Fruit fly (Drosophila melanogaster) whole organism, embryonic: ENCODE results near the gene CG10431.
A peak's percentile ranks its signal among the peaks of the same experiment; 100 is the strongest.

Source experiments
- B-H1 ChIP-seq: fragments of 200-800 bp; sonication (Bioruptor generic); IDR thresholded peaks from 3 replicates; pipeline ENCODE4 v1.3.6; 2022; ENCODE audit warnings: missing biosample characterization, missing genetic modification characterization
- C15 ChIP-seq: fragments of 200-800 bp; sonication (Bioruptor generic); IDR thresholded peaks from 3 replicates; pipeline ENCODE4 v1.3.6; 2022; ENCODE audit warnings: missing biosample characterization, missing genetic modification characterization
- CG10147 ChIP-seq: fragments of 200-800 bp; sonication (Bioruptor generic); optimal IDR thresholded peaks from 2 replicates; lab custom pipeline; 2019; ENCODE audit warnings: missing biosample characterization, mild to moderate bottlenecking, missing genetic modification characterization, moderate library complexity
- CG10979 ChIP-seq: fragments of 200-800 bp; sonication (Bioruptor generic); optimal IDR thresholded peaks from 2 replicates; lab custom pipeline; 2018; ENCODE audit warnings: missing biosample characterization, mild to moderate bottlenecking, missing genetic modification characterization, moderate library complexity
- CG11093 ChIP-seq: fragments of 200-800 bp; sonication (Bioruptor generic); IDR thresholded peaks from 3 replicates; pipeline ENCODE4 v1.3.6; 2022; ENCODE audit warnings: missing biosample characterization, missing genetic modification characterization
- CG11560 ChIP-seq: fragments of 200-800 bp; sonication (Bioruptor generic); IDR thresholded peaks from 3 replicates; pipeline ENCODE4 v1.3.6; 2022; ENCODE audit warnings: missing biosample characterization, missing genetic modification characterization
- CG11695 ChIP-seq: fragments of 200-800 bp; sonication (Bioruptor generic); IDR thresholded peaks from 3 replicates; pipeline ENCODE4 v1.3.6; 2022; ENCODE audit warnings: missing biosample characterization, missing genetic modification characterization
- CG12219 ChIP-seq: fragments of 200-800 bp; sonication (Bioruptor generic); optimal IDR thresholded peaks from 3 replicates; lab custom pipeline; 2018; ENCODE audit warnings: missing biosample characterization, mild to moderate bottlenecking, missing genetic modification characterization
- CG12391 ChIP-seq: fragments of 200-800 bp; sonication (Bioruptor generic); optimal IDR thresholded peaks from 3 replicates; lab custom pipeline; 2018; ENCODE audit warnings: missing biosample characterization, mild to moderate bottlenecking, missing genetic modification characterization, moderate library complexity
- CG13775 ChIP-seq: fragments of 200-800 bp; sonication (Bioruptor generic); optimal IDR thresholded peaks from 3 replicates; lab custom pipeline; 2017; ENCODE audit warnings: missing biosample characterization, mild to moderate bottlenecking, missing genetic modification characterization
- CG1529 ChIP-seq: fragments of 200-800 bp; sonication (Bioruptor generic); optimal IDR thresholded peaks from 3 replicates; lab custom pipeline; 2018; ENCODE audit warnings: missing biosample characterization, missing genetic modification characterization
- CG16813 ChIP-seq: fragments of 200-800 bp; sonication (Bioruptor generic); IDR thresholded peaks from 3 replicates; pipeline ENCODE4 v1.3.6; 2022; ENCODE audit warnings: missing biosample characterization, missing genetic modification characterization; ENCODE audit not compliant: partially characterized antibody
- CG17359 ChIP-seq: fragments of 200-800 bp; sonication (Bioruptor generic); optimal IDR thresholded peaks from 3 replicates; lab custom pipeline; 2018; ENCODE audit warnings: missing biosample characterization, mild to moderate bottlenecking, missing genetic modification characterization, moderate library complexity
- CG17361 ChIP-seq: fragments of 200-800 bp; sonication (Bioruptor generic); IDR thresholded peaks from 3 replicates; pipeline ENCODE4 v1.3.6; 2022; ENCODE audit warnings: missing biosample characterization, missing genetic modification characterization
- CG17912 ChIP-seq: fragments of 200-800 bp; sonication (Bioruptor generic); optimal IDR thresholded peaks from 2 replicates; lab custom pipeline; 2018; ENCODE audit warnings: missing biosample characterization, mild to moderate bottlenecking, missing genetic modification characterization
- CG32767 ChIP-seq: fragments of 200-800 bp; sonication (Bioruptor generic); IDR thresholded peaks from 2 replicates; pipeline ENCODE4 v1.3.6; 2022; ENCODE audit warnings: missing biosample characterization, missing genetic modification characterization
- CG6254 ChIP-seq: fragments of 200-800 bp; sonication (Bioruptor generic); optimal IDR thresholded peaks from 3 replicates; lab custom pipeline; 2017; ENCODE audit warnings: mild to moderate bottlenecking, missing biosample characterization, missing genetic modification reagents, missing genetic modification characterization
- CG6854 ChIP-seq: fragments of 200-800 bp; sonication (Bioruptor generic); optimal IDR thresholded peaks from 3 replicates; lab custom pipeline; 2017; ENCODE audit warnings: missing biosample characterization, mild to moderate bottlenecking, missing genetic modification characterization
- CG7271 ChIP-seq: fragments of 200-800 bp; sonication (Bioruptor generic); optimal IDR thresholded peaks from 2 replicates; lab custom pipeline; 2018; ENCODE audit warnings: missing biosample characterization, mild to moderate bottlenecking, missing genetic modification characterization, moderate library complexity
- CG8388 ChIP-seq: fragments of 200-800 bp; sonication (Bioruptor generic); optimal IDR thresholded peaks from 2 replicates; lab custom pipeline; 2019; ENCODE audit warnings: missing biosample characterization, mild to moderate bottlenecking, missing genetic modification characterization, moderate library complexity
- CHES-1-like ChIP-seq: fragments of 200-800 bp; sonication (Bioruptor generic); optimal IDR thresholded peaks from 2 replicates; lab custom pipeline; 2016; ENCODE audit warnings: missing biosample characterization, missing genetic modification characterization
- CTCF ChIP-seq: fragments of 200-800 bp; sonication (Bioruptor generic); optimal IDR thresholded peaks from 2 replicates; lab custom pipeline; 2017; ENCODE audit warnings: missing biosample characterization, mild to moderate bottlenecking, missing genetic modification characterization, moderate library complexity
- Dll ChIP-seq: fragments of 200-800 bp; sonication (Bioruptor generic); IDR thresholded peaks from 4 replicates; pipeline ENCODE4 v1.3.6; 2022; ENCODE audit warnings: missing biosample characterization, missing genetic modification characterization; ENCODE audit not compliant: partially characterized antibody
- ERR ChIP-seq: fragments of 200-800 bp; sonication (Bioruptor generic); optimal IDR thresholded peaks from 2 replicates; lab custom pipeline; 2016; ENCODE audit warnings: missing biosample characterization, missing genetic modification characterization
- Eip74EF ChIP-seq, 2 experiments: fragments of 200-800 bp in 1 of 2; fragments of >200 bp in 1 of 2; sonication (Bioruptor generic) in 1 of 2; optimal IDR thresholded peaks; 2 replicates each; lab custom pipeline; 2017 to 2019; ENCODE audit warnings: missing biosample characterization in 2 of 2, missing genetic modification characterization in 2 of 2, mild to moderate bottlenecking in 1 of 2, moderate library complexity in 1 of 2
- H2.0 ChIP-seq: fragments of 200-800 bp; sonication (Bioruptor generic); IDR thresholded peaks from 2 replicates; pipeline ENCODE4 v1.3.6; 2022; ENCODE audit warnings: missing biosample characterization, missing genetic modification characterization
- HLHmδ ChIP-seq: fragments of 200-800 bp; sonication (Bioruptor generic); optimal IDR thresholded peaks from 2 replicates; lab custom pipeline; 2018; ENCODE audit warnings: missing biosample characterization, mild to moderate bottlenecking, missing genetic modification characterization, moderate library complexity
- Lpt ChIP-seq: fragments of >200 bp; optimal IDR thresholded peaks from 2 replicates; lab custom pipeline; 2018; ENCODE audit warnings: missing biosample characterization, missing genetic modification characterization
- Nf-YB ChIP-seq: fragments of 200-800 bp; sonication (Bioruptor generic); optimal IDR thresholded peaks from 3 replicates; lab custom pipeline; 2019; ENCODE audit warnings: missing biosample characterization, mild to moderate bottlenecking, missing genetic modification characterization, moderate library complexity
- Nf-YC ChIP-seq: fragments of 200-800 bp; optimal IDR thresholded peaks from 3 replicates; lab custom pipeline; 2019; ENCODE audit warnings: missing biosample characterization, mild to moderate bottlenecking, missing genetic modification characterization, moderate library complexity
- PHDP ChIP-seq: fragments of 200-800 bp; sonication (Bioruptor generic); optimal IDR thresholded peaks from 3 replicates; lab custom pipeline; 2018; ENCODE audit warnings: missing biosample characterization, mild to moderate bottlenecking, missing genetic modification characterization, moderate library complexity
- Sry-β ChIP-seq: fragments of 200-800 bp; sonication (Bioruptor generic); optimal IDR thresholded peaks from 2 replicates; lab custom pipeline; 2018; ENCODE audit warnings: missing biosample characterization, mild to moderate bottlenecking, missing genetic modification characterization, moderate library complexity
- Sry-δ ChIP-seq: fragments of 200-800 bp; sonication (Bioruptor generic); optimal IDR thresholded peaks from 2 replicates; lab custom pipeline; 2016; ENCODE audit warnings: missing biosample characterization, missing genetic modification characterization
- Vsx1 ChIP-seq: fragments of 200-800 bp; sonication (Bioruptor generic); optimal IDR thresholded peaks from 2 replicates; lab custom pipeline; 2017; ENCODE audit warnings: missing biosample characterization, mild to moderate bottlenecking, missing genetic modification characterization, missing genetic modification reagents
- Xrp1 ChIP-seq: fragments of 200-800 bp; sonication (Bioruptor generic); IDR thresholded peaks from 2 replicates; pipeline ENCODE4 v1.3.6; 2022; ENCODE audit warnings: missing biosample characterization, missing genetic modification characterization
- ase ChIP-seq: fragments of 200-800 bp; sonication (Bioruptor generic); IDR thresholded peaks from 3 replicates; pipeline ENCODE4 v1.3.6; 2022; ENCODE audit warnings: missing biosample characterization, missing genetic modification characterization
- ato ChIP-seq: fragments of 200-800 bp; sonication (Bioruptor generic); IDR thresholded peaks from 2 replicates; pipeline ENCODE4 v1.3.6; 2022; ENCODE audit warnings: missing biosample characterization, missing genetic modification characterization; ENCODE audit not compliant: partially characterized antibody
- bigmax ChIP-seq: fragments of 200-800 bp; sonication (Bioruptor generic); optimal IDR thresholded peaks from 2 replicates; lab custom pipeline; 2018; ENCODE audit warnings: missing biosample characterization, mild to moderate bottlenecking, missing genetic modification characterization
- croc ChIP-seq: fragments of 200-800 bp; sonication (Bioruptor generic); conservative IDR thresholded peaks from 3 replicates; pipeline ENCODE4 v1.3.6; 2022; ENCODE audit warnings: missing biosample characterization, missing genetic modification characterization
- disco-r ChIP-seq: fragments of 200-800 bp; sonication (Bioruptor generic); optimal IDR thresholded peaks from 2 replicates; lab custom pipeline; 2016; ENCODE audit warnings: missing biosample characterization, missing genetic modification characterization
- gro ChIP-seq: fragments of 200-800 bp; sonication (Bioruptor generic); optimal IDR thresholded peaks from 2 replicates; lab custom pipeline; 2016; ENCODE audit warnings: missing biosample characterization, missing genetic modification characterization
- gsb ChIP-seq: fragments of 200-800 bp; sonication (Bioruptor generic); IDR thresholded peaks from 2 replicates; pipeline ENCODE4 v1.3.6; 2022; ENCODE audit warnings: missing biosample characterization, missing genetic modification characterization
- lilli ChIP-seq: fragments of 200-800 bp; sonication (Bioruptor generic); optimal IDR thresholded peaks from 3 replicates; lab custom pipeline; 2016; ENCODE audit warnings: missing biosample characterization, missing genetic modification characterization
- org-1 ChIP-seq: fragments of 200-800 bp; sonication (Bioruptor generic); optimal IDR thresholded peaks from 2 replicates; lab custom pipeline; 2017; ENCODE audit warnings: missing biosample characterization, missing genetic modification characterization
- pnt ChIP-seq: fragments of 200-800 bp; sonication (Bioruptor generic); optimal IDR thresholded peaks from 3 replicates; lab custom pipeline; 2016; ENCODE audit warnings: missing biosample characterization, missing genetic modification characterization
- ranshi ChIP-seq: fragments of 200-800 bp; sonication (Bioruptor generic); IDR thresholded peaks from 2 replicates; pipeline ENCODE4 v1.3.6; 2022; ENCODE audit warnings: missing biosample characterization, missing genetic modification characterization
- sisA ChIP-seq: fragments of 200-800 bp; sonication (Bioruptor generic); IDR thresholded peaks from 2 replicates; pipeline ENCODE4 v1.3.6; 2022; ENCODE audit warnings: missing biosample characterization, missing genetic modification characterization
- sr ChIP-seq: fragments of 200-800 bp; sonication (Bioruptor generic); IDR thresholded peaks from 3 replicates; pipeline ENCODE4 v1.3.6; 2022; ENCODE audit warnings: missing biosample characterization, missing genetic modification characterization
- tio ChIP-seq: fragments of 200-800 bp; sonication (Bioruptor generic); optimal IDR thresholded peaks from 2 replicates; lab custom pipeline; 2017; ENCODE audit warnings: missing biosample characterization, missing genetic modification characterization, inconsistent platforms
- unpg ChIP-seq: fragments of 200-800 bp; sonication (Bioruptor generic); optimal IDR thresholded peaks from 3 replicates; lab custom pipeline; 2018; ENCODE audit warnings: missing biosample characterization, mild to moderate bottlenecking, missing genetic modification characterization, moderate library complexity

The CG10431 gene

DNA sequence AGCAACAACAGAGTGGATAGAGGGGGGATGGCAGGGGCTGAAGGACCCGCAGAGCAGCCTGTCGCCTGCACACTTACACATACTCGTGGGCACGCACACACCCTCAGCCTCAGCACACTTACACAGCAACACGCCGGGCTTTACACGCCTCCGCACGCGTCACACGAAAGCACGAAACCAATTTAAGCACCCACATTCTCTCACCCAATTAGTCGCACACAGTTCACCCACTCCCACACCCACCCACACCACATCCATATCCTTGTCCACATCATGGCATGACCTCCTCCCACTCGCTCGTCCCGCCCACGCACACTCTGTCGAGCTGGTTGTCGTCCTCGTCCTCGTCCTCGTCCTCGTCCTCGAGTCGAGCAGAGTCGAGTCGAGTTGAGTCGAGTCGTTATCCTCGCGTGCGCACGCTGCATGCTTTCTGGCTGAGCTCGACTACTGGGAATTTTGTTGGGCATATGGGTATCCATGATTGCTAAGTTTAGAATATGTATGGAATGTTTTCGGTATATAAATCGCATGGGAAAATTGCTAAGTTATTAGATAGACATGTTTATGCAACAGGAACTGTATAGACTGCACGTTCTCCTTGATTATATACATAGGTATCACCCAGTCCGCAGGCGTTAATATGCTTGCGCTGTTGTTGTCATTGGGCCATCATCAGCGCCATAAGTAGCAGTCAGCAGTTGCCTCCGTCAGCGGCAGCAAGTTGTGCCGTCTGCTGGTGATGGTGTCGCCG lies 37.6 kb downstream of the CG10431 start (continued):
- TF ChIP-seq Xrp1 (peak; percentile 84), CHES-1-like (GFP tag; lab: Kevin White, UChicago) (peak; percentile 80), unpg (GFP tag; lab: Kevin White, UChicago) (peak; percentile 74), H2.0 (GFP tag; lab: Robert Waterston, UW) (peak; percentile 81), croc (GFP tag; lab: Robert Waterston, UW) (peak; percentile 71), CG13775 (GFP tag; lab: Kevin White, UChicago) (peak; percentile 75), Nf-YB (peak; percentile 53), CG17912 (no peak), CG11560 (tag; lab: Robert Waterston, UW) (peak; percentile 59; the same call in 2 of the 3 replicates), C15 (GFP tag; lab: Robert Waterston, UW) (no peak), CG11695 (GFP tag; lab: Robert Waterston, UW) (peak; percentile 75), Sry-δ (GFP tag; lab: Kevin White, UChicago) (peak; percentile 32), ase (peak; percentile 80), CG17361 (GFP tag; lab: Robert Waterston, UW) (peak; percentile 75), CG6254 (no peak), CTCF (GFP tag; lab: Kevin White, UChicago) (no peak), HLHmδ (GFP tag; lab: Kevin White, UChicago) (no peak), CG17359 (peak; percentile 82), lilli (peak; percentile 90), ranshi (GFP tag; lab: Robert Waterston, UW) (peak; percentile 81), CG1529 (GFP tag; lab: Kevin White, UChicago) (peak; percentile 67), disco-r (GFP tag; lab: Kevin White, UChicago) (peak; percentile 3), org-1 (GFP tag; lab: Kevin White, UChicago) (peak; percentile 87), Eip74EF (GFP tag; optimal IDR thresholded peaks at IDR 0.05; lab: Kevin White, UChicago) (peak in 1 of 2 experiments; percentile 53), Vsx1 (GFP tag; lab: Kevin White, UChicago) (peak; percentile 21), gsb (peak; percentile 67), CG32767 (GFP tag; lab: Robert Waterston, UW) (peak; percentile 64; the same call in 1 of the 2 replicates), CG7271 (tag; lab: Kevin White, UChicago) (no peak), PHDP (tag; lab: Kevin White, UChicago) (peak; percentile 80), CG8388 (peak; percentile 59), CG12391 (peak; percentile 81), ato (no peak), CG11093 (peak; percentile 84), CG16813 (GFP tag; lab: Robert Waterston, UW) (no peak), Lpt (GFP tag; lab: Kevin White, UChicago) (no peak), CG10979 (tag; lab: Kevin White, UChicago) (peak; percentile 75), pnt (GFP tag; lab: Kevin White, UChicago) (peak; percentile 85), Nf-YC (tag; lab: Kevin White, UChicago) (peak; percentile 43), sr (GFP tag; lab: Robert Waterston, UW) (no peak), gro (peak; percentile 81), bigmax (GFP tag; lab: Kevin White, UChicago) (no peak), CG6854 (GFP tag; lab: Kevin White, UChicago) (peak; percentile 18), ERR (peak; percentile 67), tio (GFP tag; lab: Kevin White, UChicago) (peak; percentile 66), CG12219 (GFP tag; lab: Kevin White, UChicago) (peak; percentile 80), sisA (peak; percentile 87), Dll (GFP tag; lab: Robert Waterston, UW) (no peak), B-H1 (GFP tag; lab: Robert Waterston, UW) (peak; percentile 78), CG10147 (GFP tag; lab: Kevin White, UChicago) (peak; percentile 73), Sry-β (GFP tag; lab: Kevin White, UChicago) (no peak)
